Fruit fly (Drosophila melanogaster): Measurements from ENCODE around the gene Grl36b.

Gene Grl36b

DNA sequence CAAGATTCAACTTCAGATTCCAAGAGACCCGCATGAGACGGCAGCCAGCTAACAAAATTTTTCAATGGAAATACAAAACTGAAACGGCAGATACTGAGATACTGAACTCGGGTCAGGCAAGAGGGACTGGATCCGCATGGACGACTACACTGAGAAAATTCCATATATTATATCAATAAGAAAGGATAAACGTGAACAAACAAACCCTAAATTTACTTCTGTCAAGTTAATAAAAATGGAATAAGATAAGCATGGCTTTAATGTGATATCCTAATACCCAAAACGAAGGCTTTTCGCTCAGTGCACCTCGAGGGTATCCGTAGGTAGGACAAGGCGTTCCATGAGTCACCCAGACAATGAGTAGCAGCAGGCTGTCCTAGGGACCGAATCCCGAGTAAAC lies 19.7 kb upstream of the Grl36b start (continued):
- TF ChIP-seq CG10274 (GFP tag; optimal IDR thresholded peaks at IDR 0.05) (peak; percentile 63), gce (GFP tag; IDR thresholded peaks at IDR 0.05) (peak; percentile 67; the same call in 2 of the 3 replicates), CG14667 (GFP tag; IDR thresholded peaks at IDR 0.05) (peak; percentile 65), HLH3B (GFP tag; IDR thresholded peaks at IDR 0.05) (peak; percentile 69), Vsx1 (GFP tag; optimal IDR thresholded peaks at IDR 0.05) (peak; percentile 76), Nf-YC (tag; optimal IDR thresholded peaks at IDR 0.05) (no peak), CG8765 (GFP tag; IDR thresholded peaks at IDR 0.05) (peak; percentile 94), Oli (tag; optimal IDR thresholded peaks at IDR 0.05) (peak; percentile 80), CG31365 (tag; optimal IDR thresholded peaks at IDR 0.05) (peak; percentile 16), CG9932 (GFP tag; IDR thresholded peaks at IDR 0.05) (peak; percentile 50; the same call in 1 of the 2 replicates), inv (GFP tag; IDR thresholded peaks at IDR 0.05; ENCODE audit: partially characterized antibody) (no peak), chm (GFP tag; IDR thresholded peaks at IDR 0.05) (peak; percentile 90), crp (GFP tag; optimal IDR thresholded peaks at IDR 0.05) (peak in 1 of 2 experiments; percentile 35), CG9437 (GFP tag; optimal IDR thresholded peaks at IDR 0.05) (peak; percentile 42), CG18619 (GFP tag; optimal IDR thresholded peaks at IDR 0.05) (peak; percentile 63), sna (GFP tag; IDR thresholded peaks at IDR 0.05; ENCODE audit: partially characterized antibody) (no peak), nerfin-2 (GFP tag; IDR thresholded peaks at IDR 0.05; ENCODE audit: partially characterized antibody) (no peak), CkIIα-i1 (GFP tag; IDR thresholded peaks at IDR 0.05) (no peak), CG13624 (GFP tag; optimal IDR thresholded peaks at IDR 0.05) (peak; percentile 79), CG13296 (GFP tag; optimal IDR thresholded peaks at IDR 0.05) (peak; percentile 3), C15 (GFP tag; IDR thresholded peaks at IDR 0.05) (peak; percentile 49; the same call in 1 of the 3 replicates), cg (GFP tag; optimal IDR thresholded peaks at IDR 0.05) (no peak), hth (optimal IDR thresholded peaks at IDR 0.05) (no peak), vnd (GFP tag; IDR thresholded peaks at IDR 0.05; ENCODE audit: partially characterized antibody) (no peak), CG5245 (GFP tag; optimal IDR thresholded peaks at IDR 0.05) (peak; percentile 89), insv (GFP tag; optimal IDR thresholded peaks at IDR 0.05) (no peak), Doc2 (GFP tag; IDR thresholded peaks at IDR 0.05) (no peak), Dad (GFP tag; optimal IDR thresholded peaks at IDR 0.05) (peak; percentile 77), Dref (GFP tag; IDR thresholded peaks at IDR 0.05) (no peak), Gsc (GFP tag; IDR thresholded peaks at IDR 0.05) (peak; percentile 72; the same call in 1 of the 2 replicates), NFAT (GFP tag; IDR thresholded peaks at IDR 0.05) (peak; percentile 66), nmo (GFP tag; optimal IDR thresholded peaks at IDR 0.05) (peak; percentile 89), CG12391 (tag; optimal IDR thresholded peaks at IDR 0.05) (peak; percentile 91), Antp (GFP tag; optimal IDR thresholded peaks at IDR 0.05) (peak; percentile 84), Ets97D (GFP tag; optimal IDR thresholded peaks at IDR 0.05) (peak; percentile 42), CG7745 (tag; optimal IDR thresholded peaks at IDR 0.05) (peak; percentile 66), gsb (GFP tag; IDR thresholded peaks at IDR 0.05) (peak; percentile 60), ro (GFP tag; IDR thresholded peaks at IDR 0.05) (peak; percentile 76; the same call in 1 of the 2 replicates), Oaz (GFP tag; IDR thresholded peaks at IDR 0.05) (peak; percentile 49; the same call in 1 of the 2 replicates), CG6854 (GFP tag; optimal IDR thresholded peaks at IDR 0.05) (peak; percentile 13), D19B (GFP tag; optimal IDR thresholded peaks at IDR 0.05) (peak; percentile 62), Dbx (GFP tag; IDR thresholded peaks at IDR 0.05) (peak; percentile 80), CG15479 (GFP tag; optimal IDR thresholded peaks at IDR 0.05) (peak; percentile 74), mam (GFP tag; optimal IDR thresholded peaks at IDR 0.05) (peak; percentile 81), wek (GFP tag; optimal IDR thresholded peaks at IDR 0.05) (peak; percentile 46), ftz-f1 (GFP tag; optimal IDR thresholded peaks at IDR 0.05) (peak; percentile 13), CG8924 (tag; optimal IDR thresholded peaks at IDR 0.05) (peak; percentile 92), CG16813 (GFP tag; IDR thresholded peaks at IDR 0.05; ENCODE audit: partially characterized antibody) (no peak), E2f1 (GFP tag; IDR thresholded peaks at IDR 0.05) (peak; percentile 82), CG14860 (GFP tag; IDR thresholded peaks at IDR 0.05; ENCODE audit: partially characterized antibody) (no peak), sob (GFP tag; IDR thresholded peaks at IDR 0.05) (peak; percentile 77)
